Fruit fly (Drosophila melanogaster): ENCODE data around the gene CG33178.

The CG33178 gene

DNA sequence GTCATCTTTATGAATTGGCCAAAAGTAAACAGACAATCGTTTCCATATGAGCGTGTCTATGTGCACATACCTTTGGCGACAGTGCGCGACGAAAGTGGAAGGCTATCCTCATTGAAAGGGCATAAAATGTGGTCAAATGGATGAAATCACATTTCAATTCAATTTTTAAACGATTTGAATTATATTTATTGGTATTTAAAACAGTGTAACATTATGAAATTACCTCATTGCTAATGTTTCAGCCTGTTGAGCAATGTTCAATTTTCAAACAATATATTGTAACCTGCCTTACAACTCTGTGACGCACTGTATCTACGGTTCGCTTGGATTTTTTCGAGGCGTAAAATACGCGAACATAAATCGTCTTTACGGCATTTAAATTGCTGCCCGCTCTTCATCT, 37.5 kb downstream of the CG33178 start (continued):
- TF ChIP-seq gce (GFP tag; IDR thresholded peaks at IDR 0.05) (no peak), tna (GFP tag; IDR thresholded peaks at IDR 0.05; ENCODE audit: partially characterized antibody) (no peak), Dp (GFP tag; optimal IDR thresholded peaks at IDR 0.05) (no peak), CG9215 (GFP tag; IDR thresholded peaks at IDR 0.05) (peak; percentile 68), Deaf1 (tag; optimal IDR thresholded peaks at IDR 0.05) (peak; percentile 9), CG4404 (GFP tag; IDR thresholded peaks at IDR 0.05) (peak; percentile 54), Gug (GFP tag; IDR thresholded peaks at IDR 0.05) (peak; percentile 17; the same call in 1 of the 4 replicates), tap (tag; optimal IDR thresholded peaks at IDR 0.05) (peak; percentile 23), CG1603 (tag; optimal IDR thresholded peaks at IDR 0.05) (peak; percentile 31), Asciz (GFP tag; optimal IDR thresholded peaks at IDR 0.05) (no peak), CG12744 (GFP tag; optimal IDR thresholded peaks at IDR 0.05) (no peak), sna (GFP tag; IDR thresholded peaks at IDR 0.05; ENCODE audit: partially characterized antibody) (no peak), Fer2 (tag; optimal IDR thresholded peaks at IDR 0.05) (peak; percentile 1), br (optimal IDR thresholded peaks at IDR 0.05) (no peak), CG33557 (GFP tag; optimal IDR thresholded peaks at IDR 0.05) (no peak), ac (GFP tag; optimal IDR thresholded peaks at IDR 0.05) (no peak), dysf (GFP tag; IDR thresholded peaks at IDR 0.05) (peak; percentile 73), CG7357 (GFP tag; IDR thresholded peaks at IDR 0.05) (0 out of 3 replicates have a peak, but pooled peaks have one; percentile 24), her (GFP tag; optimal IDR thresholded peaks at IDR 0.05) (no peak), gt (GFP tag; IDR thresholded peaks at IDR 0.05) (no peak), klu (GFP tag; IDR thresholded peaks at IDR 0.05) (no peak), CG17912 (GFP tag; optimal IDR thresholded peaks at IDR 0.05) (no peak), ash1 (GFP tag; optimal IDR thresholded peaks at IDR 0.05) (no peak), Tbp (GFP tag; optimal IDR thresholded peaks at IDR 0.05) (no peak), Hr78 (GFP tag; optimal IDR thresholded peaks at IDR 0.05) (no peak), salm (tag; optimal IDR thresholded peaks at IDR 0.05) (no peak), grn (GFP tag; optimal IDR thresholded peaks at IDR 0.05) (no peak), dan (GFP tag; IDR thresholded peaks at IDR 0.05) (no peak), CG10431 (GFP tag; optimal IDR thresholded peaks at IDR 0.05) (no peak), CG13894 (tag; optimal IDR thresholded peaks at IDR 0.05) (no peak), CG3838 (GFP tag; optimal IDR thresholded peaks at IDR 0.05) (no peak), nerfin-1 (tag; optimal IDR thresholded peaks at IDR 0.05) (no peak), D (optimal IDR thresholded peaks at IDR 0.05) (no peak), D (GFP tag; optimal IDR thresholded peaks at IDR 0.05) (no peak), ind (GFP tag; optimal IDR thresholded peaks at IDR 0.05) (peak; percentile 33), lov (optimal IDR thresholded peaks at IDR 0.05) (no peak), lov (GFP tag; IDR thresholded peaks at IDR 0.05) (no peak), HLH4C (GFP tag; IDR thresholded peaks at IDR 0.05; ENCODE audit: partially characterized antibody) (no peak), CG34422 (GFP tag; IDR thresholded peaks at IDR 0.05) (no peak), caup (GFP tag; optimal IDR thresholded peaks at IDR 0.05; ENCODE audit: severe bottlenecking) (peak; percentile 37), slp2 (GFP tag; optimal IDR thresholded peaks at IDR 0.05) (no peak), CG10366 (GFP tag; IDR thresholded peaks at IDR 0.05) (no peak), dimm (GFP tag; IDR thresholded peaks at IDR 0.05) (no peak), CG1233 (GFP tag; optimal IDR thresholded peaks at IDR 0.05) (peak; percentile 11), stwl (tag; optimal IDR thresholded peaks at IDR 0.05) (no peak), zf30C (GFP tag; optimal IDR thresholded peaks at IDR 0.05) (no peak), dm (GFP tag; optimal IDR thresholded peaks at IDR 0.05) (no peak), CG2889 (GFP tag; IDR thresholded peaks at IDR 0.05) (peak; percentile 34; the same call in 1 of the 3 replicates), CG8944 (GFP tag; optimal IDR thresholded peaks at IDR 0.05) (no peak), Opbp (GFP tag; IDR thresholded peaks at IDR 0.05; ENCODE audit: partially characterized antibody) (no peak), CG12769 (tag; optimal IDR thresholded peaks at IDR 0.05) (peak; percentile 72), CG11560 (tag; IDR thresholded peaks at IDR 0.05) (no peak)

All from whole organism, embryonic.